Worm (Caenorhabditis elegans): ENCODE results near the gene C30E1.4.
A peak's percentile ranks its signal among the peaks of the same experiment; 100 is the strongest.
"Not testable (repeated sequence)": the region's sequence is repeated elsewhere in the genome, so short reads cannot be mapped to it uniquely, and the experiment has no call there.

The C30E1.4 gene

ce11 chrX:16903619-16904018 lies 20.1 kb upstream of the C30E1.4 start, which contains the start of gene F39F10.4:
F39F10.4 (minus strand) TSS chrX:16903719.
- TF ChIP-seq mel-28 (tag; optimal IDR thresholded peaks at IDR 0.05; ENCODE audit: borderline replicate concordance) (no peak), C17E4.6 (GFP tag; IDR thresholded peaks at IDR 0.05) (no peak), lir-1 (GFP tag; conservative IDR thresholded peaks at IDR 0.05) (no peak), repo-1 (tag; optimal IDR thresholded peaks at IDR 0.05) (no peak), F23B12.7 (tag; optimal IDR thresholded peaks at IDR 0.05; ENCODE audit: insufficient read depth) (no peak)

ce11 chrX:16913669-16914068 lies 10.1 kb upstream of the C30E1.4 start, which contains the start of gene F39F10.5:
F39F10.5 (minus strand) TSS chrX:16913769.
- not testable (repeated sequence) for TF ChIP-seq C06A6.2 (GFP tag; conservative IDR thresholded peaks at IDR 0.05); bed-1 (GFP tag; IDR thresholded peaks at IDR 0.05); gei-17 (GFP tag; optimal IDR thresholded peaks at IDR 0.05)

- TF ChIP-seq nhr-80 (tag; optimal IDR thresholded peaks at IDR 0.05) (peak; percentile 50), athp-1 (tag; optimal IDR thresholded peaks at IDR 0.05) (no peak)
These were observed 4.3 kb upstream of the C30E1.4 start for ce11 chrX:16919468-16919867.

- TF ChIP-seq F52B5.7 (tag; optimal IDR thresholded peaks at IDR 0.05) (no peak), Y95B8A.8 (GFP tag; IDR thresholded peaks at IDR 0.05) (no peak), K12H6.12 (tag; optimal IDR thresholded peaks at IDR 0.05) (no peak)
These were observed 2.2 kb upstream of the C30E1.4 start, which contains the start of gene fbxb-114 for ce11 chrX:16921533-16921932. fbxb-114 (plus strand) TSS chrX:16921833.

ce11 chrX:16925343-16925742 lies 1.6 kb downstream of the C30E1.4 start:
- no peak for TF ChIP-seq snpc-1.3 (tag; optimal IDR thresholded peaks at IDR 0.05; ENCODE audit: insufficient read depth)
- no peak for TF ChIP-seq snpc-4 (GFP tag; optimal IDR thresholded peaks at IDR 0.05)
- peak in 1 of 4 experiments; percentile 86 for TF ChIP-seq snpc-4 (tag; optimal IDR thresholded peaks at IDR 0.05)
- TF ChIP-seq let-526 (GFP tag; IDR thresholded peaks at IDR 0.05): no peak
- TF ChIP-seq snpc-1.1 (tag; optimal IDR thresholded peaks at IDR 0.05; ENCODE audit: insufficient read depth): peak; percentile 9
- no peak for TF ChIP-seq F37B4.10 (GFP tag; IDR thresholded peaks at IDR 0.05)
- TF ChIP-seq C17E4.6 (GFP tag; IDR thresholded peaks at IDR 0.05): no peak

- TF ChIP-seq rpc-1 (optimal IDR thresholded peaks at IDR 0.05) (peak; percentile 69), rpc-1 (tag; optimal IDR thresholded peaks at IDR 0.05) (peak; percentile 88), somi-1 (GFP tag; optimal IDR thresholded peaks at IDR 0.05) (peak; percentile 16), sdz-38 (tag; optimal IDR thresholded peaks at IDR 0.05) (peak; percentile 56), tbx-9 (tag; optimal IDR thresholded peaks at IDR 0.05; ENCODE audit: borderline replicate concordance) (no peak), madf-3 (GFP tag; IDR thresholded peaks at IDR 0.05) (peak; percentile 74), die-1 (tag; optimal IDR thresholded peaks at IDR 0.05) (peak; percentile 79), T07F8.4 (tag; optimal IDR thresholded peaks at IDR 0.05) (peak; percentile 33), dpff-1 (tag; optimal IDR thresholded peaks at IDR 0.05) (no peak), attf-5 (GFP tag; optimal IDR thresholded peaks at IDR 0.05) (peak; percentile 36), ztf-6 (GFP tag; IDR thresholded peaks at IDR 0.05) (no peak), Y95B8A.8 (GFP tag; IDR thresholded peaks at IDR 0.05) (no peak), lsl-1 (GFP tag; optimal IDR thresholded peaks at IDR 0.05) (no peak), let-526 (GFP tag; IDR thresholded peaks at IDR 0.05) (0 out of 2 replicates have a peak, but pooled peaks have one; percentile 8), chd-7 (tag; optimal IDR thresholded peaks at IDR 0.05) (peak; percentile 5), nhr-80 (tag; optimal IDR thresholded peaks at IDR 0.05) (peak; percentile 9), aptf-3 (GFP tag; IDR thresholded peaks at IDR 0.05) (no peak), lin-26 (GFP tag; IDR thresholded peaks at IDR 0.05) (peak; percentile 87), unc-130 (GFP tag; optimal IDR thresholded peaks at IDR 0.05) (peak; percentile 6), Y67H2A.10 (GFP tag; conservative IDR thresholded peaks at IDR 0.05) (no peak), ccch-3 (GFP tag; optimal IDR thresholded peaks at IDR 0.05) (no peak), egl-44 (GFP tag; IDR thresholded peaks at IDR 0.05) (no peak), ceh-58 (GFP tag; IDR thresholded peaks at IDR 0.05) (no peak), nhr-120 (GFP tag; IDR thresholded peaks at IDR 0.05) (no peak), Y53G8AR.9 (GFP tag; conservative IDR thresholded peaks at IDR 0.05) (no peak)
These were observed 4.4 kb downstream of the C30E1.4 start for ce11 chrX:16928087-16928486.
